Worm (Caenorhabditis elegans): Measurements from ENCODE around the gene ddo-1.

ddo-1 gene

ce11 chrV:17812127-17812526 is 35.1 kb upstream of the ddo-1 start:
- 0 out of 2 replicates have a peak, but pooled peaks have one; percentile 49 for TF ChIP-seq saeg-2 (GFP tag; IDR thresholded peaks at IDR 0.05)
- peak; percentile 94 for TF ChIP-seq set-16 (GFP tag; IDR thresholded peaks at IDR 0.05)
- no peak for TF ChIP-seq nhr-41 (GFP tag; IDR thresholded peaks at IDR 0.05)
- peak; percentile 50; the same call in 1 of the 2 replicates for TF ChIP-seq D1046.2 (GFP tag; IDR thresholded peaks at IDR 0.05)
- TF ChIP-seq egl-43 (GFP tag; IDR thresholded peaks at IDR 0.05): peak; percentile 57
- TF ChIP-seq zfp-2 (tag; optimal IDR thresholded peaks at IDR 0.05): no peak

DNA sequence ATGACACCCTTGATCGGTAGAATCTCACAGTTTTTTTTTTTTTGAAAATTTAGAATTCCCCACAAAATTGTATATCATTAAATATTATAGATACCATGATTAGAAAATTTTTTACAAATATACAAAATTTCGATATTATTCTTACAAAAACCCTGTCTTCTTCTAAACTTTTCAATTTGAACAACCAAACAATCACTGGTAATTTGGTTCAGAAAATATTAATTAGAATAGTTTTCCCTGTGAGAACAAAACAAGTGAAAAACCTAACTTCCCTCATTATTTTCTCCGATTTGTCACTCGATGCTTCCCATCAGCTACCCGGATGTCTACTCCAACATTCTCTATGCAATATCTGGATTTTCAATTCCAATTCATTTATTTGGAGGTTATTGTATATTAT is 33.0 kb upstream of the ddo-1 start, which contains the start of gene srh-296:
TSS of gene srh-296 (plus strand) at position 301 of the 400 bp plus-strand sequence.
- TF ChIP-seq nhr-76 (tag; optimal IDR thresholded peaks at IDR 0.05) (no peak), T20F7.1 (GFP tag; optimal IDR thresholded peaks at IDR 0.05) (no peak), unc-62 (GFP tag; optimal IDR thresholded peaks at IDR 0.05 in 1 of 2) (peak in 1 of 2 experiments; percentile 2), unc-62 (tag; optimal IDR thresholded peaks at IDR 0.05) (no peak)

- TF ChIP-seq ama-1 (optimal IDR thresholded peaks at IDR 0.05) (no peak), hif-1 (tag; optimal IDR thresholded peaks at IDR 0.05) (no peak), nhr-6 (tag; optimal IDR thresholded peaks at IDR 0.05) (no peak), D1046.2 (GFP tag; IDR thresholded peaks at IDR 0.05) (no peak), lin-13 (GFP tag; optimal IDR thresholded peaks at IDR 0.05) (no peak), nhr-237 (tag; optimal IDR thresholded peaks at IDR 0.05) (no peak), mep-1 (tag; optimal IDR thresholded peaks at IDR 0.05) (no peak), ZK546.5 (tag; optimal IDR thresholded peaks at IDR 0.05) (no peak), aha-1 (tag) (no peak), F10B5.3 (tag; optimal IDR thresholded peaks at IDR 0.05) (no peak), nhr-111 (GFP tag; optimal IDR thresholded peaks at IDR 0.05) (no peak), Y75B8A.6 (GFP tag; IDR thresholded peaks at IDR 0.05) (no peak), daf-8 (GFP tag; IDR thresholded peaks at IDR 0.05) (no peak), hlh-11 (tag; optimal IDR thresholded peaks at IDR 0.05) (no peak), hlh-30 (tag; optimal IDR thresholded peaks at IDR 0.05; ENCODE audit: insufficient read depth) (no peak), egl-27 (tag; optimal IDR thresholded peaks at IDR 0.05) (no peak), lin-15B (tag; optimal IDR thresholded peaks at IDR 0.05) (no peak), lim-7 (GFP tag; IDR thresholded peaks at IDR 0.05) (no peak), zip-11 (GFP tag; IDR thresholded peaks at IDR 0.05) (no peak), T26A8.4 (GFP tag; IDR thresholded peaks at IDR 0.05) (no peak)
These were observed 28.3 kb upstream of the ddo-1 start, which contains the start of gene srh-291 for ce11 chrV:17805323-17805722. TSS of gene srh-291 (plus strand) at chrV:17805623.

- no peak for TF ChIP-seq hlh-30 (tag; optimal IDR thresholded peaks at IDR 0.05; ENCODE audit: insufficient read depth)
- TF ChIP-seq gei-8 (GFP tag; optimal IDR thresholded peaks at IDR 0.05): no peak
- no peak for TF ChIP-seq lir-3 (tag; optimal IDR thresholded peaks at IDR 0.05)
- no peak for TF ChIP-seq dve-1 (tag; optimal IDR thresholded peaks at IDR 0.05; ENCODE audit: insufficient read depth)
- no peak for TF ChIP-seq nhr-6 (tag; optimal IDR thresholded peaks at IDR 0.05)
- TF ChIP-seq lim-7 (GFP tag; IDR thresholded peaks at IDR 0.05): no peak
These were observed 25.5 kb upstream of the ddo-1 start, which contains the start of the genes Y94A7B.11 and srh-292 for ce11 chrV:17802519-17802918. TSS of gene Y94A7B.11 (minus strand) at chrV:17802619. TSS of gene srh-292 (plus strand) at chrV:17802769.

DNA sequence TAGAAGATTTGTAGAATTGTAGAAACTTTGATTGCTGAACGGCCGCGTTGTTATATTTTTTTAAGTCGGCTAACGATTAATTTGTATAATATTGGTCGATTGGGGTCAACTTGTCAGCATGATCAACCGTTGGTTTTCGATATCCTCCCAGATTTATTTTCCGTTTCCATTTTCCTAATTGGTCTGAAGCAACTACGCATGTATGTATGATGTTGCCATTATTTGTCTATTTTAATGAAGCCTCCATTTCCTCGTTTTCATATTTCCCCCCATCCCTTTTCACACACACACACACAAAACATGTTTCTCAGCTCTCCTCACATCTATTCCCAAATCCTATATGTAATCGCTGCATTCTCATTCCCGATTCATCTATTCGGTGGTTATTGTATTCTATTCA is 23.5 kb upstream of the ddo-1 start, which contains the start of gene srh-287:
TSS of gene srh-287 (plus strand) at position 301 of the 400 bp plus-strand sequence.
- TF ChIP-seq spr-1 (tag; optimal IDR thresholded peaks at IDR 0.05): no peak
- TF ChIP-seq tag-97 (GFP tag; IDR thresholded peaks at IDR 0.05): no peak
- TF ChIP-seq pha-4 (GFP tag; IDR thresholded peaks at IDR 0.05): no peak
- no peak for TF ChIP-seq pha-4 (tag; optimal IDR thresholded peaks at IDR 0.05)
- no peak for TF ChIP-seq ceh-62 (tag; optimal IDR thresholded peaks at IDR 0.05)
- TF ChIP-seq mxl-2 (GFP tag; conservative IDR thresholded peaks at IDR 0.05): no peak
- TF ChIP-seq arid-1 (GFP tag; conservative IDR thresholded peaks at IDR 0.05): no peak

Data from whole organism, L4 larva.